Fruit fly (Drosophila melanogaster): ENCODE data around the gene CG10591.

Gene CG10591

DNA sequence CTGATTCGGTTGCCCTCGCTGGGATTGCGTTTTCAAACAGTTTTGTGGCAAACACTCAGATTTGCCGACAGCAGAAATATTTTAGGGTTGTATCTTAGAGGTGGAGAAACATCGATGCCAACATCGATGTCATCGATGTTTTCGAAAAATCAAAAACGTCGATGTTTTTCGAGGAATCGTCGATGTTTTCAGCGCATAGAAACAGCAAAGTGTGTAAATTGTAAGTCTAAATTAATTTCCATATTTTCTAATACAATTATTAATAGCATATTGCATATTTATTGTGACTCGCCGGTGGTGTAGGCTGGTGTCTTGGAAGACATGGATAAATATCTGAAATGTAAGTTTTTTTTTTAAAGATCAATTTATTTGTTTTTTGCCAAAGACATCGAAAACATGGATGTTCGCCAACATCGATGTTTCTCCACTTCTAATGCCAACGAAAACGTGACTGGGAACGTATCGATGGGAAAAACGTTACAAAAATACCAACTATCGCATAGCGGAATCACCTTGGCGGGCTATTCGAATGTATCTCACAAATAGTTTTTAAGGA, 4.4 kb upstream of the CG10591 start, which contains the start of gene TM9SF3 (continued):
- TF ChIP-seq peb (GFP tag; IDR thresholded peaks at IDR 0.05) = no peak
- TF ChIP-seq CG6654 (GFP tag; optimal IDR thresholded peaks at IDR 0.05) = no peak
- no peak; the same call in 1 of the 2 replicates for TF ChIP-seq CG10366 (GFP tag; IDR thresholded peaks at IDR 0.05)
- no peak for TF ChIP-seq CG3163 (GFP tag; optimal IDR thresholded peaks at IDR 0.05)
- no peak for TF ChIP-seq CG18599 (GFP tag; optimal IDR thresholded peaks at IDR 0.05)
- peak; percentile 62 for TF ChIP-seq tna (GFP tag; IDR thresholded peaks at IDR 0.05; ENCODE audit: partially characterized antibody)
- TF ChIP-seq NFAT (GFP tag; IDR thresholded peaks at IDR 0.05) = 0 out of 2 replicates have a peak, but pooled peaks have one; percentile 31
- TF ChIP-seq Ets65A (GFP tag) = peak; percentile 94
- TF ChIP-seq usp (GFP tag; optimal IDR thresholded peaks at IDR 0.05) = no peak
- TF ChIP-seq Blimp-1 (GFP tag; optimal IDR thresholded peaks at IDR 0.05) = no peak
- no peak for TF ChIP-seq NfI (GFP tag; optimal IDR thresholded peaks at IDR 0.05)
- no peak for TF ChIP-seq sens-2 (GFP tag; IDR thresholded peaks at IDR 0.05)
- TF ChIP-seq croc (GFP tag; conservative IDR thresholded peaks at IDR 0.05) = no peak
- TF ChIP-seq CG11696 (GFP tag; IDR thresholded peaks at IDR 0.05) = no peak
- TF ChIP-seq ro (GFP tag; IDR thresholded peaks at IDR 0.05) = no peak
- TF ChIP-seq hbn (GFP tag; IDR thresholded peaks at IDR 0.05; ENCODE audit: partially characterized antibody) = peak; percentile 68
- TF ChIP-seq CG16815 (GFP tag; optimal IDR thresholded peaks at IDR 0.05) = no peak
- no peak for TF ChIP-seq gcm (GFP tag; optimal IDR thresholded peaks at IDR 0.05)
- no peak for TF ChIP-seq CG17912 (GFP tag; optimal IDR thresholded peaks at IDR 0.05)
- TF ChIP-seq CG8388 (GFP tag; optimal IDR thresholded peaks at IDR 0.05) = no peak
- TF ChIP-seq sima (GFP tag; optimal IDR thresholded peaks at IDR 0.05) = no peak
- TF ChIP-seq wek (GFP tag; optimal IDR thresholded peaks at IDR 0.05) = no peak
- TF ChIP-seq HLH4C (GFP tag; IDR thresholded peaks at IDR 0.05; ENCODE audit: partially characterized antibody) = peak; percentile 88
- peak; percentile 92 for TF ChIP-seq E2f2 (GFP tag; IDR thresholded peaks at IDR 0.05)
- peak; percentile 88 for TF ChIP-seq unc-4 (GFP tag; IDR thresholded peaks at IDR 0.05; ENCODE audit: partially characterized antibody)
- TF ChIP-seq CG12659 (GFP tag; optimal IDR thresholded peaks at IDR 0.05) = peak; percentile 57
- TF ChIP-seq CG13287 (GFP tag; IDR thresholded peaks at IDR 0.05; ENCODE audit: partially characterized antibody) = peak; percentile 89
- no peak for TF ChIP-seq Hey (tag; optimal IDR thresholded peaks at IDR 0.05)
- no peak for TF ChIP-seq H2.0 (GFP tag; IDR thresholded peaks at IDR 0.05)
- TF ChIP-seq odd (GFP tag; optimal IDR thresholded peaks at IDR 0.05) = no peak
- TF ChIP-seq Tbp (GFP tag; optimal IDR thresholded peaks at IDR 0.05) = no peak
- no peak for TF ChIP-seq Deaf1 (tag; optimal IDR thresholded peaks at IDR 0.05)
- TF ChIP-seq CG1647 (GFP tag; optimal IDR thresholded peaks at IDR 0.05) = no peak
- TF ChIP-seq ac (GFP tag; optimal IDR thresholded peaks at IDR 0.05) = no peak
- TF ChIP-seq CG10147 (GFP tag; optimal IDR thresholded peaks at IDR 0.05) = peak; percentile 25
- TF ChIP-seq CG34376 (GFP tag; optimal IDR thresholded peaks at IDR 0.05) = no peak
- peak; percentile 83 for TF ChIP-seq nerfin-2 (GFP tag; IDR thresholded peaks at IDR 0.05; ENCODE audit: partially characterized antibody)
- TF ChIP-seq crp (GFP tag; optimal IDR thresholded peaks at IDR 0.05) = peak in 1 of 2 experiments; percentile 4
- no peak for TF ChIP-seq CG17802 (tag; optimal IDR thresholded peaks at IDR 0.05)
- TF ChIP-seq CG3995 (GFP tag; optimal IDR thresholded peaks at IDR 0.05) = peak; percentile 100
- no peak for TF ChIP-seq Asciz (GFP tag; optimal IDR thresholded peaks at IDR 0.05)
- TF ChIP-seq seq (GFP tag; IDR thresholded peaks at IDR 0.05) = no peak
- no peak for TF ChIP-seq CG7839 (tag; optimal IDR thresholded peaks at IDR 0.05)
- TF ChIP-seq CG15479 (GFP tag; optimal IDR thresholded peaks at IDR 0.05) = no peak
- TF ChIP-seq danr (GFP tag; IDR thresholded peaks at IDR 0.05) = no peak
- TF ChIP-seq ara (GFP tag; IDR thresholded peaks at IDR 0.05) = no peak
- TF ChIP-seq chn (GFP tag; optimal IDR thresholded peaks at IDR 0.05) = peak; percentile 20
- no peak for TF ChIP-seq CrebB (tag; optimal IDR thresholded peaks at IDR 0.05)
- 0 out of 2 replicates have a peak, but pooled peaks have one; percentile 32 for TF ChIP-seq CG3847 (GFP tag; IDR thresholded peaks at IDR 0.05)
- TF ChIP-seq CG9876 (GFP tag; optimal IDR thresholded peaks at IDR 0.05) = no peak
